Worm (Caenorhabditis elegans) whole organism, young adult: Measurements from ENCODE around the gene mec-14.
A peak's percentile ranks its signal among the peaks of the same experiment; 100 is the strongest.

Experiments used
- B0019.2 ChIP-seq: fragments of 200-800 bp; sonication (Bioruptor generic); conservative IDR thresholded peaks from 2 replicates; pipeline ENCODE4 v1.3.6; 2022; ENCODE audit warnings: missing genetic modification reagents, missing genetic modification characterization, missing compliant biosample characterization
- D2030.7 ChIP-seq: fragments of 200-800 bp; sonication (Bioruptor generic); IDR thresholded peaks from 2 replicates; pipeline ENCODE4 v1.3.6; 2022; ENCODE audit warnings: missing genetic modification reagents, missing genetic modification characterization, missing compliant biosample characterization
- F10E7.11 ChIP-seq: sonication (generic microtip); optimal IDR thresholded peaks from 2 replicates; lab custom pipeline; 2017; ENCODE audit warnings: mild to moderate bottlenecking, missing genetic modification characterization, moderate library complexity, missing compliant biosample characterization
- F33H1.4 ChIP-seq: fragments of 200-800 bp; sonication (Bioruptor generic); IDR thresholded peaks from 2 replicates; pipeline ENCODE4 v1.3.6; 2022; ENCODE audit warnings: missing genetic modification reagents, missing genetic modification characterization, missing compliant biosample characterization
- F52B5.7 ChIP-seq: sonication (generic microtip); optimal IDR thresholded peaks from 2 replicates; lab custom pipeline; 2016; ENCODE audit warnings: mild to moderate bottlenecking, missing genetic modification characterization, missing compliant biosample characterization
- F57C9.4 ChIP-seq: sonication (generic microtip); optimal IDR thresholded peaks from 2 replicates; lab custom pipeline; 2017; ENCODE audit warnings: mild to moderate bottlenecking, missing genetic modification characterization, missing compliant biosample characterization
- Y53F4B.3 ChIP-seq: fragments of 200-800 bp; sonication (Bioruptor generic); IDR thresholded peaks from 2 replicates; pipeline ENCODE4 v1.3.6; 2022; ENCODE audit warnings: missing genetic modification reagents, missing genetic modification characterization, missing compliant biosample characterization
- Y56A3A.18 ChIP-seq: fragments of 200-800 bp; sonication (Bioruptor generic); IDR thresholded peaks from 2 replicates; pipeline ENCODE4 v1.3.6; 2022; ENCODE audit warnings: missing genetic modification reagents, missing genetic modification characterization, missing compliant biosample characterization
- Y79H2A.3 ChIP-seq: fragments of 200-800 bp; sonication (Bioruptor generic); conservative IDR thresholded peaks from 2 replicates; pipeline ENCODE4 v1.3.6; 2022; ENCODE audit warnings: missing genetic modification reagents, missing genetic modification characterization, missing compliant biosample characterization
- attf-3 ChIP-seq: fragments of 200-800 bp; sonication (Bioruptor generic); conservative IDR thresholded peaks from 2 replicates; pipeline ENCODE4 v1.3.6; 2022; ENCODE audit warnings: missing genetic modification reagents, missing genetic modification characterization, missing compliant biosample characterization
- attf-5 ChIP-seq: fragments of 200-800 bp; sonication (Bioruptor generic); optimal IDR thresholded peaks from 2 replicates; lab custom pipeline; 2018; ENCODE audit warnings: mild to moderate bottlenecking, missing genetic modification characterization, missing compliant biosample characterization
- cebp-1 ChIP-seq, 2 experiments: fragments of 200-800 bp in 1 of 2; sonication (Bioruptor generic) in 1 of 2; sonication (generic microtip) in 1 of 2; IDR thresholded peaks in 1 of 2; optimal IDR thresholded peaks in 1 of 2; 2 replicates each; pipeline versions ENCODE4 v1.3.6 to Lab custom; 2017 to 2022; ENCODE audit warnings: missing compliant biosample characterization in 2 of 2, missing genetic modification characterization in 2 of 2, mild to moderate bottlenecking in 1 of 2, missing genetic modification reagents in 1 of 2, moderate library complexity in 1 of 2
- ceh-100 ChIP-seq: fragments of 200-800 bp; sonication (Bioruptor generic); IDR thresholded peaks from 2 replicates; pipeline ENCODE4 v1.3.6; 2022; ENCODE audit warnings: missing genetic modification reagents, missing genetic modification characterization, missing compliant biosample characterization
- ceh-58 ChIP-seq: fragments of 200-800 bp; sonication (Bioruptor generic); IDR thresholded peaks from 2 replicates; pipeline ENCODE4 v1.3.6; 2022; ENCODE audit warnings: missing genetic modification characterization, missing compliant biosample characterization
- ceh-91 ChIP-seq: fragments of 200-800 bp; sonication (Bioruptor generic); IDR thresholded peaks from 2 replicates; pipeline ENCODE4 v1.3.6; 2022; ENCODE audit warnings: missing genetic modification reagents, missing genetic modification characterization, missing compliant biosample characterization
- dox-1 ChIP-seq: fragments of 200-800 bp; sonication (Bioruptor generic); IDR thresholded peaks from 2 replicates; pipeline ENCODE4 v1.3.6; 2022; ENCODE audit warnings: missing genetic modification reagents, missing genetic modification characterization, missing compliant biosample characterization
- efl-1 ChIP-seq: fragments of 150-350 bp; optimal IDR thresholded peaks from 2 replicates; lab custom pipeline; 2014; ENCODE audit warnings: missing biosample characterization, missing genetic modification reagents, missing genetic modification characterization
- egrh-3 ChIP-seq: fragments of 200-800 bp; sonication (Bioruptor generic); IDR thresholded peaks from 2 replicates; pipeline ENCODE4 v1.3.6; 2022; ENCODE audit warnings: missing genetic modification reagents, missing genetic modification characterization, missing compliant biosample characterization
- ets-4 ChIP-seq: fragments of 200-800 bp; sonication (Bioruptor generic); optimal IDR thresholded peaks from 2 replicates; lab custom pipeline; 2018; ENCODE audit warnings: mild to moderate bottlenecking, missing genetic modification characterization, missing compliant biosample characterization
- fkh-3 ChIP-seq: sonication (generic microtip); optimal IDR thresholded peaks from 2 replicates; lab custom pipeline; 2016; ENCODE audit warnings: mild to moderate bottlenecking, missing genetic modification characterization, missing compliant biosample characterization
- gei-17 ChIP-seq: fragments of 200-800 bp; sonication (Bioruptor generic); optimal IDR thresholded peaks from 2 replicates; lab custom pipeline; 2018; ENCODE audit warnings: mild to moderate bottlenecking, missing genetic modification characterization, missing compliant biosample characterization
- him-1 ChIP-seq: sonication (generic microtip); optimal IDR thresholded peaks from 2 replicates; lab custom pipeline; 2016; ENCODE audit warnings: missing genotype, missing genetic modification reagents, missing genetic modification characterization, missing compliant biosample characterization
- hmg-1.2 ChIP-seq: fragments of 200-800 bp; sonication (Bioruptor generic); IDR thresholded peaks from 2 replicates; pipeline ENCODE4 v1.3.6; 2022; ENCODE audit warnings: missing genetic modification reagents, missing genetic modification characterization, missing compliant biosample characterization
- lag-1 ChIP-seq: fragments of 200-800 bp; sonication (Bioruptor generic); IDR thresholded peaks from 2 replicates; pipeline ENCODE4 v1.3.6; 2022; ENCODE audit warnings: missing genetic modification reagents, missing genetic modification characterization, missing compliant biosample characterization
- lin-26 ChIP-seq: fragments of 200-800 bp; sonication (Bioruptor generic); IDR thresholded peaks from 2 replicates; pipeline ENCODE4 v1.3.6; 2022; ENCODE audit warnings: missing genetic modification reagents, missing genetic modification characterization, missing compliant biosample characterization
- lin-40 ChIP-seq: sonication (generic microtip); optimal IDR thresholded peaks from 2 replicates; lab custom pipeline; 2016; ENCODE audit warnings: missing genetic modification characterization, mild to moderate bottlenecking, missing compliant biosample characterization, missing genotype, missing genetic modification reagents
- lir-1 ChIP-seq: fragments of 200-800 bp; sonication (Bioruptor generic); conservative IDR thresholded peaks from 2 replicates; pipeline ENCODE4 v1.3.6; 2022; ENCODE audit warnings: missing genetic modification reagents, missing genetic modification characterization, missing compliant biosample characterization
- lsl-1 ChIP-seq: fragments of 200-800 bp; sonication (Bioruptor generic); optimal IDR thresholded peaks from 2 replicates; lab custom pipeline; 2018; ENCODE audit warnings: mild to moderate bottlenecking, missing genetic modification characterization, moderate library complexity, missing compliant biosample characterization
- madf-6 ChIP-seq: fragments of 200-800 bp; sonication (Bioruptor generic); IDR thresholded peaks from 2 replicates; pipeline ENCODE4 v1.3.6; 2022; ENCODE audit warnings: missing genetic modification reagents, missing genetic modification characterization, missing compliant biosample characterization
- mcd-1 ChIP-seq: fragments of 200-800 bp; sonication (Bioruptor generic); IDR thresholded peaks from 2 replicates; pipeline ENCODE4 v1.3.6; 2022; ENCODE audit warnings: missing genetic modification reagents, missing genetic modification characterization, missing compliant biosample characterization
- nhr-179 ChIP-seq: sonication (generic microtip); optimal IDR thresholded peaks from 2 replicates; lab custom pipeline; 2016; ENCODE audit warnings: mild to moderate bottlenecking, missing genetic modification characterization, missing compliant biosample characterization
- repo-1 ChIP-seq: sonication (generic microtip); optimal IDR thresholded peaks from 2 replicates; lab custom pipeline; 2017; ENCODE audit warnings: mild to moderate bottlenecking, missing genetic modification characterization, missing compliant biosample characterization
- sea-2 ChIP-seq: fragments of 200-800 bp; sonication (Bioruptor generic); IDR thresholded peaks from 2 replicates; pipeline ENCODE4 v1.3.6; 2022; ENCODE audit warnings: missing genetic modification characterization, missing compliant biosample characterization
- snpc-3.4 ChIP-seq: sonication (generic microtip); optimal IDR thresholded peaks from 2 replicates; lab custom pipeline; 2017; ENCODE audit warnings: missing genetic modification characterization, mild to moderate bottlenecking, missing compliant biosample characterization, antibody characterized with exemption, moderate library complexity, missing genotype, missing genetic modification reagents
- snpc-4 ChIP-seq, 5 experiments: fragments of 150-350 bp in 1 of 5; sonication (generic microtip) in 4 of 5; optimal IDR thresholded peaks; 2 replicates each; lab custom pipeline; 2014 to 2018; ENCODE audit warnings: missing genetic modification characterization in 5 of 5, missing biosample characterization in 3 of 5, antibody characterized with exemption in 2 of 5, mild to moderate bottlenecking in 2 of 5, missing compliant biosample characterization in 2 of 5, missing genotype in 2 of 5, moderate library complexity in 2 of 5, missing genetic modification reagents in 1 of 5
- ztf-22 ChIP-seq: fragments of 200-800 bp; sonication (Bioruptor generic); optimal IDR thresholded peaks from 2 replicates; lab custom pipeline; 2018; ENCODE audit warnings: mild to moderate bottlenecking, missing genetic modification characterization, moderate library complexity, missing compliant biosample characterization
- ztf-28 ChIP-seq: fragments of 200-800 bp; sonication (Bioruptor generic); IDR thresholded peaks from 2 replicates; pipeline ENCODE4 v1.3.6; 2022; ENCODE audit warnings: missing genetic modification reagents, missing genetic modification characterization, missing compliant biosample characterization
- ztf-3 ChIP-seq: fragments of 200-800 bp; sonication (Bioruptor generic); optimal IDR thresholded peaks from 2 replicates; lab custom pipeline; 2018; ENCODE audit warnings: mild to moderate bottlenecking, missing genetic modification characterization, missing compliant biosample characterization

mec-14 gene

DNA sequence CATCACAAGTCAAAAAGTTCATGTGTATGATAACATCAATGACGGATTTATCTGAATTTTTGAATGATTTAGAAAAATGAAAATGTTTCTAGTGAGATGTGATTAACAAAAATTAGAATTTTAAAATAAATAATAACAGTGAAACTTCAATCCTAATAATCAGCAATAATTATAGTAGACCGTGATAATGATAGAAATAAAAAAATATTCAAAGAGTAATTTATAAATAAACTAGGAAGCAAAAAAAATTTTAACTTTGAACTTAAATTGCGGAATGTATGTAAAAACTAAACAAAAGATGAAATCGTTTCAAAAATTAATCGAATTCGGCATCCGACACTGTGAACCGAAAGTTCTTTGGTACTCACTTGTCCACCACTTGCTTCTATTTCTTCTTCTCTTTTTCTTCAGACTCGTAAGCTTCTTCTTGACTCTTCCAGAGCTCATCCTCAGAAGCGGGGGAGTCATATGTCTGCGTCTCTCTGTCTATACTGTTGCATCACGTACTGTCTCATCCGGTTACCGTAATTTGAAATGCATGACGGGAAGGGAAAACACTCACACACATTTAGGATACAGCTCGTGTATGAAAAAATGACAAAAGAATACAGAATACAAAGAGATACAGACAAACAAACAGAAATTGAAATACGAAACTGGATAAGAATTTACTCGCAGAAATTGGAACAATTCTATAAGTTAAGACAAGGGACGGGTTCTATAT is at the start of gene mec-14:
Gene mec-14 (minus strand): TSS at position 51 of the 724 bp plus-strand sequence.
- TF ChIP-seq hmg-1.2 (GFP tag; lab: Robert Waterston, UW): peak; percentile 54; the same call in 1 of the 2 replicates
- no peak for TF ChIP-seq fkh-3 (tag; lab: Kevin White, UChicago)
- TF ChIP-seq sea-2 (GFP tag; lab: Robert Waterston, UW): no peak
- TF ChIP-seq lag-1: no peak
- TF ChIP-seq lir-1: no peak
- no peak for TF ChIP-seq ceh-100 (GFP tag; lab: Robert Waterston, UW)
- TF ChIP-seq ztf-22: no peak

- TF ChIP-seq ztf-28 (GFP tag; lab: Robert Waterston, UW): no peak
- no peak for TF ChIP-seq gei-17 (GFP tag; lab: Kevin White, UChicago)
- TF ChIP-seq ets-4: no peak
- TF ChIP-seq lin-26 (GFP tag; lab: Robert Waterston, UW): no peak
- TF ChIP-seq nhr-179 (tag; lab: Kevin White, UChicago): no peak
- no peak for TF ChIP-seq ceh-58 (GFP tag; lab: Robert Waterston, UW)
- TF ChIP-seq Y56A3A.18: no peak
- no peak for TF ChIP-seq F10E7.11
- no peak for TF ChIP-seq lir-1
- no peak for TF ChIP-seq attf-3
- no peak for TF ChIP-seq ztf-3 (GFP tag; lab: Kevin White, UChicago)
- no peak for TF ChIP-seq snpc-3.4 (tag; lab: Kevin White, UChicago)
- no peak for TF ChIP-seq repo-1
- no peak for TF ChIP-seq attf-5 (GFP tag; lab: Kevin White, UChicago)
- no peak for TF ChIP-seq him-1 (tag; lab: Kevin White, UChicago)
- TF ChIP-seq, all 124 proteins: peak for 0
Measured at ce11 chrIII:7241065-7241464, 48.3 kb upstream of the mec-14 start, which contains the start of gene ztf-31. TSS of gene ztf-31 (plus strand) at chrIII:7241365.

DNA sequence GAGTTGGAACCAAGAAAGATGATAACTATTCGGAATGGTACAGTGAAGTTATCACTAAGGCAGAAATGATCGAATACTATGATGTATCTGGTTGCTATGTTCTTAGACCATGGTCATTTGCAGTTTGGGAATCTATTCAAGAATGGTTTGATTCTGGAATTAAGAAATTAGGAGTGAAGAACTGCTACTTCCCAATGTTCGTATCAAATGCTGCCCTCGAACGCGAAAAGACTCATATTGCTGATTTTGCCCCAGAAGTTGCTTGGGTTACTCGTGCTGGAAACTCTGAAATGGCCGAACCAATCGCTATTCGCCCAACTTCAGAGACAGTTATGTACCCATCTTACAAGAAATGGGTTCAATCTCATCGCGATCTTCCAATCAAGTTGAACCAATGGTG is 46.6 kb upstream of the mec-14 start:
- TF ChIP-seq fkh-3 (tag; lab: Kevin White, UChicago) (no peak), ceh-100 (GFP tag; lab: Robert Waterston, UW) (no peak)

ce11 chrIII:7238727-7239126 is 45.9 kb upstream of the mec-14 start, which contains the start of gene pars-1:
TSS of gene pars-1 (plus strand) at chrIII:7239027.
- TF ChIP-seq snpc-4 (GFP tag; optimal IDR thresholded peaks at IDR 0.05; lab: Kevin White, UChicago): no peak
- no peak for TF ChIP-seq snpc-4 (tag; optimal IDR thresholded peaks at IDR 0.05; lab: Kevin White, UChicago)
- TF ChIP-seq F52B5.7: no peak
- TF ChIP-seq B0019.2 (GFP tag; lab: Robert Waterston, UW): no peak
- no peak for TF ChIP-seq cebp-1 (GFP tag; IDR thresholded peaks at IDR 0.05; lab: Robert Waterston, UW)
- peak; percentile 89 for TF ChIP-seq cebp-1 (tag; optimal IDR thresholded peaks at IDR 0.05; lab: Kevin White, UChicago)
- no peak for TF ChIP-seq Y53F4B.3 (GFP tag; lab: Robert Waterston, UW)
- TF ChIP-seq F57C9.4 (tag; lab: Kevin White, UChicago): no peak
- no peak for TF ChIP-seq lin-40 (tag; lab: Kevin White, UChicago)
- no peak for TF ChIP-seq mcd-1 (GFP tag; lab: Robert Waterston, UW)
- TF ChIP-seq Y79H2A.3 (GFP tag; lab: Robert Waterston, UW): no peak

- TF ChIP-seq hmg-1.2 (GFP tag; lab: Robert Waterston, UW) (0 out of 2 replicates have a peak, but pooled peaks have one; percentile 12), lsl-1 (GFP tag; lab: Kevin White, UChicago) (peak; percentile 56), efl-1 (GFP tag; lab: Kevin White, UChicago) (peak; percentile 32), madf-6 (GFP tag; lab: Robert Waterston, UW) (peak; percentile 57), dox-1 (GFP tag; lab: Robert Waterston, UW) (peak; percentile 61; the same call in 1 of the 2 replicates), egrh-3 (GFP tag; lab: Robert Waterston, UW) (0 out of 2 replicates have a peak, but pooled peaks have one; percentile 8), D2030.7 (GFP tag; lab: Robert Waterston, UW) (peak; percentile 43; the same call in 1 of the 2 replicates), F33H1.4 (GFP tag; lab: Robert Waterston, UW) (peak; percentile 82), ceh-91 (GFP tag; lab: Robert Waterston, UW) (peak; percentile 63; the same call in 1 of the 2 replicates)
- TF ChIP-seq, all 124 proteins: peak for 9; not testable (repeated sequence) for 115
Measured at ce11 chrIII:7237877-7238276, 45.1 kb upstream of the mec-14 start.
